Fruit fly (Drosophila melanogaster) whole organism, embryonic: Measurements from ENCODE around the gene Df31.

Experiments used
- Aef1 ChIP-seq: fragments of 200-800 bp; sonication (Bioruptor generic); IDR thresholded peaks from 3 replicates; pipeline ENCODE4 v1.3.6; 2022; ENCODE audit warnings: missing biosample characterization, missing genetic modification characterization
- Asciz ChIP-seq: fragments of 200-800 bp; sonication (Bioruptor generic); optimal IDR thresholded peaks from 2 replicates; lab custom pipeline; 2017; ENCODE audit warnings: missing biosample characterization, mild to moderate bottlenecking, missing genetic modification characterization, missing genetic modification reagents
- Bdp1 ChIP-seq: fragments of 200-800 bp; sonication (Bioruptor generic); optimal IDR thresholded peaks from 3 replicates; lab custom pipeline; 2016; ENCODE audit warnings: missing biosample characterization, missing genetic modification characterization
- CG1024 ChIP-seq: fragments of 200-800 bp; sonication (Bioruptor generic); IDR thresholded peaks from 2 replicates; pipeline ENCODE4 v1.3.6; 2022; ENCODE audit warnings: missing biosample characterization, missing genetic modification characterization
- CG11085 ChIP-seq: fragments of 200-800 bp; sonication (Bioruptor generic); IDR thresholded peaks from 2 replicates; pipeline ENCODE4 v1.3.6; 2022; ENCODE audit warnings: missing biosample characterization, missing genetic modification characterization
- CG11695 ChIP-seq: fragments of 200-800 bp; sonication (Bioruptor generic); IDR thresholded peaks from 3 replicates; pipeline ENCODE4 v1.3.6; 2022; ENCODE audit warnings: missing biosample characterization, missing genetic modification characterization
- CG12744 ChIP-seq: fragments of 200-800 bp; sonication (Bioruptor generic); optimal IDR thresholded peaks from 2 replicates; lab custom pipeline; 2016; ENCODE audit warnings: missing biosample characterization, missing genetic modification characterization
- CG15073 ChIP-seq: fragments of 200-800 bp; sonication (Bioruptor generic); optimal IDR thresholded peaks from 2 replicates; lab custom pipeline; 2016; ENCODE audit warnings: missing biosample characterization, missing genetic modification characterization
- CG1603 ChIP-seq: fragments of 200-800 bp; sonication (Bioruptor generic); optimal IDR thresholded peaks from 2 replicates; lab custom pipeline; 2019; ENCODE audit warnings: missing biosample characterization, mild to moderate bottlenecking, missing genetic modification characterization, moderate library complexity
- CG16779 ChIP-seq: fragments of 200-800 bp; sonication (Bioruptor generic); IDR thresholded peaks from 2 replicates; pipeline ENCODE4 v1.3.6; 2022; ENCODE audit warnings: missing biosample characterization, missing genetic modification characterization
- CG17361 ChIP-seq: fragments of 200-800 bp; sonication (Bioruptor generic); IDR thresholded peaks from 3 replicates; pipeline ENCODE4 v1.3.6; 2022; ENCODE audit warnings: missing biosample characterization, missing genetic modification characterization
- CG18764 ChIP-seq: fragments of 200-800 bp; sonication (Bioruptor generic); optimal IDR thresholded peaks from 3 replicates; lab custom pipeline; 2016; ENCODE audit warnings: missing biosample characterization, missing genetic modification characterization
- CG2678 ChIP-seq: fragments of 200-800 bp; sonication (Bioruptor generic); optimal IDR thresholded peaks from 3 replicates; lab custom pipeline; 2019; ENCODE audit warnings: missing biosample characterization, mild to moderate bottlenecking, missing genetic modification characterization, moderate library complexity
- CG2875 ChIP-seq: fragments of 200-800 bp; sonication (Bioruptor generic); optimal IDR thresholded peaks from 2 replicates; lab custom pipeline; 2017; ENCODE audit warnings: missing biosample characterization, mild to moderate bottlenecking, missing genetic modification characterization, missing genetic modification reagents
- CG5245 ChIP-seq: fragments of 200-800 bp; sonication (Bioruptor generic); optimal IDR thresholded peaks from 3 replicates; lab custom pipeline; 2016; ENCODE audit warnings: missing biosample characterization, missing genetic modification characterization
- CG6272 ChIP-seq: fragments of 200-800 bp; sonication (Bioruptor generic); IDR thresholded peaks from 2 replicates; pipeline ENCODE4 v1.3.6; 2022; ENCODE audit warnings: missing biosample characterization, missing genetic modification characterization
- CG6791 ChIP-seq: fragments of 200-800 bp; sonication (Bioruptor generic); IDR thresholded peaks from 3 replicates; pipeline ENCODE4 v1.3.6; 2022; ENCODE audit warnings: missing biosample characterization, missing genetic modification characterization; ENCODE audit not compliant: partially characterized antibody
- CG6813 ChIP-seq: fragments of 200-800 bp; sonication (Bioruptor generic); optimal IDR thresholded peaks from 2 replicates; lab custom pipeline; 2017; ENCODE audit warnings: missing biosample characterization, missing genetic modification characterization, mild to moderate bottlenecking, moderate library complexity, missing genetic modification reagents
- CG7556 ChIP-seq: fragments of 200-800 bp; sonication (Bioruptor generic); optimal IDR thresholded peaks from 2 replicates; lab custom pipeline; 2017; ENCODE audit warnings: missing biosample characterization, mild to moderate bottlenecking, missing genetic modification characterization
- CG7839 ChIP-seq: fragments of 200-800 bp; sonication (Bioruptor generic); optimal IDR thresholded peaks from 3 replicates; lab custom pipeline; 2018; ENCODE audit warnings: missing biosample characterization, mild to moderate bottlenecking, missing genetic modification characterization, moderate library complexity
- CG9609 ChIP-seq: fragments of 200-800 bp; sonication (Bioruptor generic); optimal IDR thresholded peaks from 3 replicates; lab custom pipeline; 2016; ENCODE audit warnings: missing biosample characterization, missing genetic modification characterization
- CG9817 ChIP-seq: fragments of 200-800 bp; sonication (Bioruptor generic); optimal IDR thresholded peaks from 2 replicates; lab custom pipeline; 2018; ENCODE audit warnings: missing biosample characterization, mild to moderate bottlenecking, missing genetic modification characterization, moderate library complexity
- CHES-1-like ChIP-seq: fragments of 200-800 bp; sonication (Bioruptor generic); optimal IDR thresholded peaks from 2 replicates; lab custom pipeline; 2016; ENCODE audit warnings: missing biosample characterization, missing genetic modification characterization
- Doc3 ChIP-seq: fragments of 200-800 bp; sonication (Bioruptor generic); IDR thresholded peaks from 3 replicates; pipeline ENCODE4 v1.3.6; 2022; ENCODE audit warnings: missing biosample characterization, missing genetic modification characterization; ENCODE audit not compliant: partially characterized antibody
- Dref ChIP-seq: fragments of 200-800 bp; sonication (Bioruptor generic); IDR thresholded peaks from 2 replicates; pipeline ENCODE4 v1.3.6; 2022; ENCODE audit warnings: missing biosample characterization, missing genetic modification characterization
- Ets65A ChIP-seq: fragments of 200-800 bp; sonication (Bioruptor generic); peaks from one replicate; lab custom pipeline; 2016; ENCODE audit warnings: missing biosample characterization, missing genetic modification characterization
- Fer1 ChIP-seq: fragments of 200-800 bp; sonication (Bioruptor generic); optimal IDR thresholded peaks from 2 replicates; lab custom pipeline; 2017; ENCODE audit warnings: missing biosample characterization, mild to moderate bottlenecking, missing genetic modification characterization
- Lpt ChIP-seq: fragments of >200 bp; optimal IDR thresholded peaks from 2 replicates; lab custom pipeline; 2018; ENCODE audit warnings: missing biosample characterization, missing genetic modification characterization
- Opbp ChIP-seq: fragments of 200-800 bp; sonication (Bioruptor generic); IDR thresholded peaks from 3 replicates; pipeline ENCODE4 v1.3.6; 2022; ENCODE audit warnings: missing biosample characterization, missing genetic modification characterization; ENCODE audit not compliant: partially characterized antibody
- PHDP ChIP-seq: fragments of 200-800 bp; sonication (Bioruptor generic); optimal IDR thresholded peaks from 3 replicates; lab custom pipeline; 2018; ENCODE audit warnings: missing biosample characterization, mild to moderate bottlenecking, missing genetic modification characterization, moderate library complexity
- Six4 ChIP-seq: fragments of 200-800 bp; sonication (Bioruptor generic); optimal IDR thresholded peaks from 2 replicates; lab custom pipeline; 2016; ENCODE audit warnings: missing biosample characterization, missing genetic modification characterization
- bab2 ChIP-seq: fragments of 200-800 bp; sonication (Bioruptor generic); optimal IDR thresholded peaks from 2 replicates; lab custom pipeline; 2016; ENCODE audit warnings: missing biosample characterization, missing genetic modification characterization
- bowl ChIP-seq: fragments of 200-800 bp; sonication (Bioruptor generic); IDR thresholded peaks from 2 replicates; pipeline ENCODE4 v1.3.6; 2022; ENCODE audit warnings: missing biosample characterization, missing genetic modification characterization
- dm ChIP-seq: fragments of 200-800 bp; sonication (Bioruptor generic); optimal IDR thresholded peaks from 3 replicates; lab custom pipeline; 2016; ENCODE audit warnings: missing biosample characterization, missing genetic modification characterization
- fd96Cb ChIP-seq: fragments of 200-800 bp; sonication (Bioruptor generic); optimal IDR thresholded peaks from 2 replicates; lab custom pipeline; 2018; ENCODE audit warnings: missing biosample characterization, mild to moderate bottlenecking, missing genetic modification characterization, moderate library complexity
- hb ChIP-seq: fragments of 200-800 bp; sonication (Bioruptor generic); IDR thresholded peaks from 3 replicates; pipeline ENCODE4 v1.3.6; 2022; ENCODE audit warnings: missing biosample characterization, missing genetic modification characterization; ENCODE audit not compliant: partially characterized antibody
- hbn ChIP-seq: fragments of 200-800 bp; sonication (Bioruptor generic); IDR thresholded peaks from 2 replicates; pipeline ENCODE4 v1.3.6; 2022; ENCODE audit warnings: missing biosample characterization, missing genetic modification characterization; ENCODE audit not compliant: partially characterized antibody
- ken ChIP-seq: fragments of 200-800 bp; sonication (Bioruptor generic); IDR thresholded peaks from 3 replicates; pipeline ENCODE4 v1.3.6; 2022; ENCODE audit warnings: missing biosample characterization, missing genetic modification characterization
- nau ChIP-seq: fragments of 200-800 bp; sonication (Bioruptor generic); optimal IDR thresholded peaks from 3 replicates; lab custom pipeline; 2017; ENCODE audit warnings: missing biosample characterization, mild to moderate bottlenecking, missing genetic modification characterization, missing genetic modification reagents
- nerfin-2 ChIP-seq: fragments of 200-800 bp; sonication (Bioruptor generic); IDR thresholded peaks from 2 replicates; pipeline ENCODE4 v1.3.6; 2022; ENCODE audit warnings: missing biosample characterization, missing genetic modification characterization; ENCODE audit not compliant: partially characterized antibody
- pzg ChIP-seq: fragments of 200-800 bp; sonication (Bioruptor generic); optimal IDR thresholded peaks from 3 replicates; lab custom pipeline; 2018; ENCODE audit warnings: missing biosample characterization, mild to moderate bottlenecking, missing genetic modification characterization, moderate library complexity
- row ChIP-seq: fragments of 200-800 bp; sonication (Bioruptor generic); IDR thresholded peaks from 3 replicates; pipeline ENCODE4 v1.3.6; 2022; ENCODE audit warnings: missing biosample characterization, missing genetic modification characterization
- seq ChIP-seq: fragments of 200-800 bp; sonication (Bioruptor generic); IDR thresholded peaks from 2 replicates; pipeline ENCODE4 v1.3.6; 2022; ENCODE audit warnings: missing biosample characterization, missing genetic modification characterization
- sqz ChIP-seq: fragments of 200-800 bp; sonication (Bioruptor generic); optimal IDR thresholded peaks from 3 replicates; lab custom pipeline; 2018; ENCODE audit warnings: missing biosample characterization, mild to moderate bottlenecking, missing genetic modification characterization
- sug ChIP-seq: fragments of 200-800 bp; optimal IDR thresholded peaks from 2 replicates; lab custom pipeline; 2019; ENCODE audit warnings: missing biosample characterization, mild to moderate bottlenecking, missing genetic modification characterization, moderate library complexity
- tio ChIP-seq: fragments of 200-800 bp; sonication (Bioruptor generic); optimal IDR thresholded peaks from 2 replicates; lab custom pipeline; 2017; ENCODE audit warnings: missing biosample characterization, missing genetic modification characterization, inconsistent platforms

Df31 gene

dm6 chr2L:21622709-21623684, 6.7 kb downstream of the Df31 start (continued):
- TF ChIP-seq CG11695 (GFP tag; lab: Robert Waterston, UW) (0 out of 3 replicates have a peak, but pooled peaks have one; percentile 12), PHDP (tag; lab: Kevin White, UChicago) (no peak), CG7839 (tag; lab: Kevin White, UChicago) (no peak), CG2678 (no peak)

dm6 chr2L:21622062-21622589, 7.6 kb downstream of the Df31 start:
- no peak for TF ChIP-seq CG7556
- TF ChIP-seq CG15073 (GFP tag; lab: Kevin White, UChicago), result no peak
- TF ChIP-seq tio (GFP tag; lab: Kevin White, UChicago), result no peak
- TF ChIP-seq Dref (GFP tag; lab: Robert Waterston, UW), result no peak
- TF ChIP-seq CG1603 (tag; lab: Kevin White, UChicago), result no peak
- TF ChIP-seq Six4, result no peak
- TF ChIP-seq bowl, result no peak
- TF ChIP-seq Doc3 (GFP tag; lab: Robert Waterston, UW), result no peak
- no peak for TF ChIP-seq CG17361 (GFP tag; lab: Robert Waterston, UW)
- no peak for TF ChIP-seq Fer1
- no peak for TF ChIP-seq CG11085 (GFP tag; lab: Robert Waterston, UW)
- no peak for TF ChIP-seq nau (GFP tag; lab: Kevin White, UChicago)
- no peak for TF ChIP-seq CG16779
- no peak for TF ChIP-seq dm (GFP tag; lab: Kevin White, UChicago)
- TF ChIP-seq hb (GFP tag; lab: Robert Waterston, UW), result peak; percentile 61; the same call in 1 of the 3 replicates
- no peak for TF ChIP-seq CG5245
- no peak for TF ChIP-seq hbn (GFP tag; lab: Robert Waterston, UW)
- TF ChIP-seq nerfin-2 (GFP tag; lab: Robert Waterston, UW), result peak; percentile 57; the same call in 1 of the 2 replicates
- no peak for TF ChIP-seq CG9609
- no peak for TF ChIP-seq sug
- TF ChIP-seq Bdp1, result no peak
- TF ChIP-seq CG9817 (tag; lab: Kevin White, UChicago), result no peak
- TF ChIP-seq fd96Cb, result no peak
- no peak for TF ChIP-seq ken (GFP tag; lab: Robert Waterston, UW)
- TF ChIP-seq pzg (GFP tag; lab: Kevin White, UChicago), result no peak
- no peak for TF ChIP-seq CG12744 (GFP tag; lab: Kevin White, UChicago)
- TF ChIP-seq row (GFP tag; lab: Robert Waterston, UW), result 0 out of 3 replicates have a peak, but pooled peaks have one; percentile 34
- peak; percentile 60 for TF ChIP-seq Ets65A (GFP tag; lab: Kevin White, UChicago)
- no peak for TF ChIP-seq seq (GFP tag; lab: Robert Waterston, UW)
- TF ChIP-seq CG6272, result no peak
- TF ChIP-seq CG1024 (GFP tag; lab: Robert Waterston, UW), result no peak
- no peak for TF ChIP-seq bab2 (GFP tag; lab: Kevin White, UChicago)
- TF ChIP-seq Opbp (GFP tag; lab: Robert Waterston, UW), result 0 out of 3 replicates have a peak, but pooled peaks have one; percentile 15
- TF ChIP-seq CG6791 (GFP tag; lab: Robert Waterston, UW), result peak; percentile 44; the same call in 1 of the 3 replicates
- no peak for TF ChIP-seq CG6813 (GFP tag; lab: Kevin White, UChicago)
- no peak for TF ChIP-seq CHES-1-like (GFP tag; lab: Kevin White, UChicago)
- no peak for TF ChIP-seq Asciz
- TF ChIP-seq Aef1, result no peak
- no peak for TF ChIP-seq CG18764
- no peak for TF ChIP-seq CG2875 (GFP tag; lab: Kevin White, UChicago)
- no peak for TF ChIP-seq Lpt (GFP tag; lab: Kevin White, UChicago)
- no peak for TF ChIP-seq sqz (GFP tag; lab: Kevin White, UChicago)
